Fruit fly (Drosophila melanogaster) whole organism, embryonic: ENCODE results near the gene CG14245.

Experiments
- CG14050 ChIP-seq: fragments of 200-800 bp; sonication (Bioruptor generic); IDR thresholded peaks from 3 replicates; pipeline ENCODE4 v1.3.6; 2022; ENCODE audit warnings: missing biosample characterization, missing genetic modification characterization
- CG1832 ChIP-seq: fragments of 200-800 bp; sonication (Bioruptor generic); optimal IDR thresholded peaks from 2 replicates; lab custom pipeline; 2017; ENCODE audit warnings: missing biosample characterization, mild to moderate bottlenecking, missing genetic modification characterization, inconsistent platforms
- CG9727 ChIP-seq: fragments of 200-800 bp; sonication (Bioruptor generic); optimal IDR thresholded peaks from 3 replicates; lab custom pipeline; 2017; ENCODE audit warnings: missing biosample characterization, mild to moderate bottlenecking, missing genetic modification characterization
- ERR ChIP-seq: fragments of 200-800 bp; sonication (Bioruptor generic); optimal IDR thresholded peaks from 2 replicates; lab custom pipeline; 2016; ENCODE audit warnings: missing biosample characterization, missing genetic modification characterization
- Hr39 ChIP-seq: fragments of >200 bp; optimal IDR thresholded peaks from 2 replicates; lab custom pipeline; 2017
- ase ChIP-seq: fragments of 200-800 bp; sonication (Bioruptor generic); IDR thresholded peaks from 3 replicates; pipeline ENCODE4 v1.3.6; 2022; ENCODE audit warnings: missing biosample characterization, missing genetic modification characterization
- oc ChIP-seq: fragments of 200-800 bp; sonication (Bioruptor generic); optimal IDR thresholded peaks from 2 replicates; lab custom pipeline; 2018; ENCODE audit warnings: missing biosample characterization, mild to moderate bottlenecking, missing genetic modification characterization, moderate library complexity
- peb ChIP-seq: fragments of 200-800 bp; sonication (Bioruptor generic); IDR thresholded peaks from 2 replicates; pipeline ENCODE4 v1.3.6; 2022; ENCODE audit warnings: missing biosample characterization, missing genetic modification characterization

The CG14245 gene

dm6 chr3R:26761695-26762094, 33.2 kb downstream of the CG14245 start:
- TF ChIP-seq Hr39 (lab: Kevin White, UChicago) (peak; percentile 57), CG1832 (GFP tag; lab: Kevin White, UChicago) (no peak), ase (GFP tag; lab: Robert Waterston, UW) (no peak), oc (tag; lab: Kevin White, UChicago) (no peak), peb (no peak), CG14050 (GFP tag; lab: Robert Waterston, UW) (no peak), CG9727 (GFP tag; lab: Kevin White, UChicago) (no peak), ERR (no peak)
